Fruit fly (Drosophila melanogaster) whole organism, embryonic: ENCODE measurements around the gene Awh.

ENCODE experiments used
- Ada2b ChIP-seq: fragments of 200-800 bp; sonication (Bioruptor generic); IDR thresholded peaks from 2 replicates; pipeline ENCODE4 v1.3.6; 2022; ENCODE audit warnings: missing biosample characterization, missing genetic modification characterization
- BEAF-32 ChIP-seq: fragments of 200-800 bp; sonication (Bioruptor generic); optimal IDR thresholded peaks from 3 replicates; lab custom pipeline; 2017; ENCODE audit warnings: missing biosample characterization, missing genetic modification characterization, mild to moderate bottlenecking, moderate library complexity, missing genetic modification reagents
- C15 ChIP-seq: fragments of 200-800 bp; sonication (Bioruptor generic); IDR thresholded peaks from 3 replicates; pipeline ENCODE4 v1.3.6; 2022; ENCODE audit warnings: missing biosample characterization, missing genetic modification characterization
- CG10147 ChIP-seq: fragments of 200-800 bp; sonication (Bioruptor generic); optimal IDR thresholded peaks from 2 replicates; lab custom pipeline; 2019; ENCODE audit warnings: missing biosample characterization, mild to moderate bottlenecking, missing genetic modification characterization, moderate library complexity
- CG10209 ChIP-seq: fragments of 200-800 bp; sonication (Bioruptor generic); optimal IDR thresholded peaks from 3 replicates; lab custom pipeline; 2017; ENCODE audit warnings: missing biosample characterization, mild to moderate bottlenecking, missing genetic modification characterization, missing genetic modification reagents
- CG10366 ChIP-seq: fragments of 200-800 bp; sonication (Bioruptor generic); IDR thresholded peaks from 2 replicates; pipeline ENCODE4 v1.3.6; 2022; ENCODE audit warnings: missing biosample characterization, missing genetic modification characterization
- CG11085 ChIP-seq: fragments of 200-800 bp; sonication (Bioruptor generic); IDR thresholded peaks from 2 replicates; pipeline ENCODE4 v1.3.6; 2022; ENCODE audit warnings: missing biosample characterization, missing genetic modification characterization
- CG1233 ChIP-seq: fragments of 200-800 bp; sonication (Bioruptor generic); optimal IDR thresholded peaks from 4 replicates; lab custom pipeline; 2018; ENCODE audit warnings: missing biosample characterization, mild to moderate bottlenecking, missing genetic modification characterization
- CG13624 ChIP-seq: fragments of 200-800 bp; sonication (Bioruptor generic); optimal IDR thresholded peaks from 2 replicates; lab custom pipeline; 2016; ENCODE audit warnings: missing biosample characterization, missing genetic modification characterization
- CG14965 ChIP-seq: fragments of 200-800 bp; sonication (Bioruptor generic); optimal IDR thresholded peaks from 2 replicates; lab custom pipeline; 2016; ENCODE audit warnings: missing biosample characterization, missing genetic modification characterization, borderline replicate concordance
- CG15269 ChIP-seq: fragments of 200-800 bp; sonication (Bioruptor generic); optimal IDR thresholded peaks from 2 replicates; lab custom pipeline; 2018; ENCODE audit warnings: missing biosample characterization, mild to moderate bottlenecking, missing genetic modification characterization, moderate library complexity
- CG16779 ChIP-seq: fragments of 200-800 bp; sonication (Bioruptor generic); IDR thresholded peaks from 2 replicates; pipeline ENCODE4 v1.3.6; 2022; ENCODE audit warnings: missing biosample characterization, missing genetic modification characterization
- CG16815 ChIP-seq: fragments of 200-800 bp; sonication (Bioruptor generic); optimal IDR thresholded peaks from 3 replicates; lab custom pipeline; 2017; ENCODE audit warnings: missing biosample characterization, mild to moderate bottlenecking, missing genetic modification characterization
- CG32532 ChIP-seq: fragments of 200-800 bp; sonication (Bioruptor generic); IDR thresholded peaks from 2 replicates; pipeline ENCODE4 v1.3.6; 2022; ENCODE audit warnings: missing biosample characterization, missing genetic modification characterization
- CG3281 ChIP-seq: fragments of 200-800 bp; sonication (Bioruptor generic); optimal IDR thresholded peaks from 3 replicates; lab custom pipeline; 2017; ENCODE audit warnings: missing biosample characterization, mild to moderate bottlenecking, missing genetic modification characterization
- CG4707 ChIP-seq: fragments of 200-800 bp; sonication (Bioruptor generic); optimal IDR thresholded peaks from 2 replicates; lab custom pipeline; 2018; ENCODE audit warnings: missing biosample characterization, mild to moderate bottlenecking, missing genetic modification characterization, moderate library complexity
- CG6272 ChIP-seq: fragments of 200-800 bp; sonication (Bioruptor generic); IDR thresholded peaks from 2 replicates; pipeline ENCODE4 v1.3.6; 2022; ENCODE audit warnings: missing biosample characterization, missing genetic modification characterization
- CG6765 ChIP-seq: fragments of 200-800 bp; sonication (Bioruptor generic); optimal IDR thresholded peaks from 3 replicates; lab custom pipeline; 2017; ENCODE audit warnings: missing biosample characterization, mild to moderate bottlenecking, missing genetic modification characterization
- CG7357 ChIP-seq: fragments of 200-800 bp; sonication (Bioruptor generic); IDR thresholded peaks from 3 replicates; pipeline ENCODE4 v1.3.6; 2022; ENCODE audit warnings: missing biosample characterization, missing genetic modification characterization
- CG8281 ChIP-seq: fragments of 200-800 bp; sonication (Bioruptor generic); optimal IDR thresholded peaks from 2 replicates; lab custom pipeline; 2018; ENCODE audit warnings: missing biosample characterization, mild to moderate bottlenecking, missing genetic modification characterization, moderate library complexity
- CG8765 ChIP-seq: fragments of 200-800 bp; sonication (Bioruptor generic); IDR thresholded peaks from 2 replicates; pipeline ENCODE4 v1.3.6; 2022; ENCODE audit warnings: missing biosample characterization, missing genetic modification characterization
- Chrac-16 ChIP-seq: fragments of 200-800 bp; sonication (Bioruptor generic); optimal IDR thresholded peaks from 3 replicates; lab custom pipeline; 2016; ENCODE audit warnings: missing biosample characterization, missing genetic modification characterization
- Dip2 ChIP-seq: fragments of 200-800 bp; sonication (Bioruptor generic); IDR thresholded peaks from 2 replicates; pipeline ENCODE4 v1.3.6; 2022; ENCODE audit warnings: missing biosample characterization, missing genetic modification characterization
- Elba2 ChIP-seq: fragments of 200-800 bp; sonication (Bioruptor generic); optimal IDR thresholded peaks from 3 replicates; lab custom pipeline; 2016; ENCODE audit warnings: missing biosample characterization, missing genetic modification characterization
- HmgD ChIP-seq: fragments of 200-800 bp; sonication (Bioruptor generic); optimal IDR thresholded peaks from 3 replicates; lab custom pipeline; 2016; ENCODE audit warnings: missing biosample characterization, missing genetic modification characterization
- Mes4 ChIP-seq: fragments of 200-800 bp; sonication (Bioruptor generic); optimal IDR thresholded peaks from 2 replicates; lab custom pipeline; 2016; ENCODE audit warnings: missing biosample characterization, missing genetic modification characterization
- Mrtf ChIP-seq: fragments of 200-800 bp; sonication (Bioruptor generic); IDR thresholded peaks from 3 replicates; pipeline ENCODE4 v1.3.6; 2022; ENCODE audit warnings: missing biosample characterization, missing genetic modification characterization
- NFAT ChIP-seq: fragments of 200-800 bp; sonication (Bioruptor generic); IDR thresholded peaks from 2 replicates; pipeline ENCODE4 v1.3.6; 2022; ENCODE audit warnings: missing biosample characterization, missing genetic modification characterization
- PHDP ChIP-seq: fragments of 200-800 bp; sonication (Bioruptor generic); optimal IDR thresholded peaks from 3 replicates; lab custom pipeline; 2018; ENCODE audit warnings: missing biosample characterization, mild to moderate bottlenecking, missing genetic modification characterization, moderate library complexity
- Poxn ChIP-seq: fragments of 200-800 bp; sonication (Bioruptor generic); IDR thresholded peaks from 2 replicates; pipeline ENCODE4 v1.3.6; 2022; ENCODE audit warnings: missing biosample characterization, missing genetic modification characterization
- amos ChIP-seq: fragments of 200-800 bp; sonication (Bioruptor generic); IDR thresholded peaks from 2 replicates; pipeline ENCODE4 v1.3.6; 2022; ENCODE audit warnings: missing biosample characterization, missing genetic modification characterization; ENCODE audit not compliant: partially characterized antibody
- ato ChIP-seq: fragments of 200-800 bp; sonication (Bioruptor generic); IDR thresholded peaks from 2 replicates; pipeline ENCODE4 v1.3.6; 2022; ENCODE audit warnings: missing biosample characterization, missing genetic modification characterization; ENCODE audit not compliant: partially characterized antibody
- crol ChIP-seq: fragments of 200-800 bp; sonication (Bioruptor generic); IDR thresholded peaks from 2 replicates; pipeline ENCODE4 v1.3.6; 2022; ENCODE audit warnings: missing biosample characterization, missing genetic modification characterization
- crp ChIP-seq, 2 experiments: fragments of 200-800 bp; sonication (Bioruptor generic); optimal IDR thresholded peaks; 2 replicates in 1 of 2; 3 replicates in 1 of 2; lab custom pipeline; 2017; ENCODE audit warnings: missing biosample characterization in 2 of 2, missing genetic modification characterization in 2 of 2, mild to moderate bottlenecking in 1 of 2, moderate library complexity in 1 of 2
- dmrt99B ChIP-seq: fragments of 200-800 bp; sonication (Bioruptor generic); optimal IDR thresholded peaks from 2 replicates; lab custom pipeline; 2018; ENCODE audit warnings: missing biosample characterization, mild to moderate bottlenecking, missing genetic modification characterization, moderate library complexity
- en ChIP-seq: fragments of 200-800 bp; sonication (Bioruptor generic); optimal IDR thresholded peaks from 2 replicates; lab custom pipeline; 2016; ENCODE audit warnings: missing biosample characterization, missing genetic modification characterization
- fu2 ChIP-seq: fragments of 200-800 bp; sonication (Bioruptor generic); optimal IDR thresholded peaks from 2 replicates; lab custom pipeline; 2016; ENCODE audit warnings: missing biosample characterization, missing genetic modification characterization
- hkb ChIP-seq, 2 experiments: fragments of 200-800 bp in 1 of 2; fragments of >200 bp in 1 of 2; sonication (Bioruptor generic) in 1 of 2; IDR thresholded peaks in 1 of 2; optimal IDR thresholded peaks in 1 of 2; 2 replicates each; pipeline versions ENCODE4 v1.3.6 to Lab custom; 2017 to 2022; ENCODE audit warnings: missing biosample characterization in 1 of 2, missing genetic modification characterization in 1 of 2
- jigr1 ChIP-seq: fragments of 200-800 bp; sonication (Bioruptor generic); IDR thresholded peaks from 3 replicates; pipeline ENCODE4 v1.3.6; 2022; ENCODE audit warnings: missing biosample characterization, missing genetic modification characterization
- klu ChIP-seq: fragments of 200-800 bp; sonication (Bioruptor generic); IDR thresholded peaks from 2 replicates; pipeline ENCODE4 v1.3.6; 2022; ENCODE audit warnings: missing biosample characterization, missing genetic modification characterization
- oc ChIP-seq: fragments of 200-800 bp; sonication (Bioruptor generic); optimal IDR thresholded peaks from 2 replicates; lab custom pipeline; 2018; ENCODE audit warnings: missing biosample characterization, mild to moderate bottlenecking, missing genetic modification characterization, moderate library complexity
- org-1 ChIP-seq: fragments of 200-800 bp; sonication (Bioruptor generic); optimal IDR thresholded peaks from 2 replicates; lab custom pipeline; 2017; ENCODE audit warnings: missing biosample characterization, missing genetic modification characterization
- pb ChIP-seq: fragments of 200-800 bp; sonication (Bioruptor generic); optimal IDR thresholded peaks from 3 replicates; lab custom pipeline; 2016; ENCODE audit warnings: missing biosample characterization, missing genetic modification characterization
- pros ChIP-seq: fragments of 200-800 bp; sonication (Bioruptor generic); optimal IDR thresholded peaks from 3 replicates; lab custom pipeline; 2019; ENCODE audit warnings: missing biosample characterization, mild to moderate bottlenecking, missing genetic modification characterization, moderate library complexity
- sna ChIP-seq: fragments of 200-800 bp; sonication (Bioruptor generic); IDR thresholded peaks from 2 replicates; pipeline ENCODE4 v1.3.6; 2022; ENCODE audit warnings: missing biosample characterization, missing genetic modification characterization; ENCODE audit not compliant: partially characterized antibody
- tio ChIP-seq: fragments of 200-800 bp; sonication (Bioruptor generic); optimal IDR thresholded peaks from 2 replicates; lab custom pipeline; 2017; ENCODE audit warnings: missing biosample characterization, missing genetic modification characterization, inconsistent platforms
- toy ChIP-seq: fragments of 200-800 bp; sonication (Bioruptor generic); IDR thresholded peaks from 2 replicates; pipeline ENCODE4 v1.3.6; 2022; ENCODE audit warnings: missing biosample characterization, missing genetic modification characterization
- usp ChIP-seq: fragments of >200 bp; optimal IDR thresholded peaks from 2 replicates; lab custom pipeline; 2017; ENCODE audit warnings: missing biosample characterization, missing genetic modification characterization
- vfl ChIP-seq: fragments of 200-800 bp; sonication (Bioruptor generic); optimal IDR thresholded peaks from 2 replicates; lab custom pipeline; 2016; ENCODE audit warnings: missing biosample characterization, missing genetic modification characterization

Awh gene

dm6 chr3L:3824790-3825484, 21.1 kb upstream of the Awh start, which contains the start of gene Rdh (continued):
- TF ChIP-seq CG10147 (peak; percentile 89), vfl (GFP tag; lab: Kevin White, UChicago) (peak; percentile 22), CG10366 (GFP tag; lab: Robert Waterston, UW) (peak; percentile 39; the same call in 1 of the 2 replicates), CG32532 (GFP tag; lab: Robert Waterston, UW) (peak; percentile 49; the same call in 1 of the 2 replicates), usp (GFP tag; lab: Kevin White, UChicago) (no peak), toy (GFP tag; lab: Robert Waterston, UW) (no peak), CG6765 (GFP tag; lab: Kevin White, UChicago) (peak; percentile 73), oc (peak; percentile 56), NFAT (GFP tag; lab: Robert Waterston, UW) (0 out of 2 replicates have a peak, but pooled peaks have one; percentile 31), fu2 (GFP tag; lab: Kevin White, UChicago) (no peak), crp (GFP tag; optimal IDR thresholded peaks at IDR 0.05; lab: Kevin White, UChicago) (peak in 1 of 2 experiments; percentile 20), sna (no peak), Mes4 (GFP tag; lab: Kevin White, UChicago) (no peak), tio (GFP tag; lab: Kevin White, UChicago) (peak; percentile 70), CG13624 (GFP tag; lab: Kevin White, UChicago) (no peak), Poxn (GFP tag; lab: Robert Waterston, UW) (peak; percentile 30; the same call in 1 of the 2 replicates), org-1 (GFP tag; lab: Kevin White, UChicago) (peak; percentile 76), hkb (optimal IDR thresholded peaks at IDR 0.05; lab: Kevin White, UChicago) (no peak), hkb (GFP tag; IDR thresholded peaks at IDR 0.05; lab: Robert Waterston, UW) (peak; percentile 84), pros (GFP tag; lab: Kevin White, UChicago) (peak; percentile 75), BEAF-32 (no peak), dmrt99B (tag; lab: Kevin White, UChicago) (peak; percentile 84), CG8765 (GFP tag; lab: Robert Waterston, UW) (peak; percentile 18; the same call in 1 of the 2 replicates), en (no peak), CG10209 (GFP tag; lab: Kevin White, UChicago) (peak; percentile 83), CG6272 (GFP tag; lab: Robert Waterston, UW) (no peak), CG16779 (GFP tag; lab: Robert Waterston, UW) (no peak), CG1233 (GFP tag; lab: Kevin White, UChicago) (peak; percentile 59), Mrtf (GFP tag; lab: Robert Waterston, UW) (peak; percentile 52; the same call in 1 of the 3 replicates), CG3281 (peak; percentile 87), CG4707 (peak; percentile 38), CG14965 (GFP tag; lab: Kevin White, UChicago) (no peak), amos (no peak), C15 (GFP tag; lab: Robert Waterston, UW) (no peak), Elba2 (no peak), CG8281 (tag; lab: Kevin White, UChicago) (peak; percentile 41), jigr1 (GFP tag; lab: Robert Waterston, UW) (no peak), klu (GFP tag; lab: Robert Waterston, UW) (peak; percentile 57), ato (GFP tag; lab: Robert Waterston, UW) (no peak), CG16815 (GFP tag; lab: Kevin White, UChicago) (peak; percentile 61), PHDP (tag; lab: Kevin White, UChicago) (peak; percentile 82), Ada2b (peak; percentile 58), CG7357 (peak; percentile 49; the same call in 2 of the 3 replicates), CG15269 (tag; lab: Kevin White, UChicago) (peak; percentile 87), Chrac-16 (GFP tag; lab: Kevin White, UChicago) (peak; percentile 48), pb (GFP tag; lab: Kevin White, UChicago) (no peak), CG11085 (GFP tag; lab: Robert Waterston, UW) (no peak), HmgD (GFP tag; lab: Kevin White, UChicago) (no peak), Dip2 (GFP tag; lab: Robert Waterston, UW) (no peak), crol (GFP tag; lab: Robert Waterston, UW) (peak; percentile 72)
